Worm (Caenorhabditis elegans): ENCODE data around the gene atg-2.

The atg-2 gene

ce11 chrX:6856793-6857192 is 50.2 kb downstream of the atg-2 start:
- TF ChIP-seq ceh-90 (tag; optimal IDR thresholded peaks at IDR 0.05) = no peak
- peak; percentile 45 for TF ChIP-seq fkh-10 (GFP tag; optimal IDR thresholded peaks at IDR 0.05)
- TF ChIP-seq unc-30 (tag; optimal IDR thresholded peaks at IDR 0.05) = no peak
- peak; percentile 71 for TF ChIP-seq lin-14 (GFP tag; optimal IDR thresholded peaks at IDR 0.05)
- TF ChIP-seq nhr-71 (tag; optimal IDR thresholded peaks at IDR 0.05) = peak; percentile 5
- TF ChIP-seq unc-86 (tag; optimal IDR thresholded peaks at IDR 0.05) = peak; percentile 0
- peak; percentile 59 for TF ChIP-seq tbx-2 (tag; optimal IDR thresholded peaks at IDR 0.05)

- TF ChIP-seq efl-3 (GFP tag; optimal IDR thresholded peaks at IDR 0.05) (no peak), vab-15 (tag; optimal IDR thresholded peaks at IDR 0.05) (no peak), nhr-237 (tag; optimal IDR thresholded peaks at IDR 0.05) (no peak), fkh-10 (GFP tag; optimal IDR thresholded peaks at IDR 0.05) (no peak), aly-2 (tag; optimal IDR thresholded peaks at IDR 0.05) (no peak), elt-2 (tag; optimal IDR thresholded peaks at IDR 0.05) (no peak), unc-62 (GFP tag; optimal IDR thresholded peaks at IDR 0.05) (no peak), ceh-63 (GFP tag; optimal IDR thresholded peaks at IDR 0.05) (no peak), skn-1 (tag; optimal IDR thresholded peaks at IDR 0.05) (no peak), sup-37 (GFP tag; optimal IDR thresholded peaks at IDR 0.05) (no peak), nhr-19 (GFP tag; conservative IDR thresholded peaks at IDR 0.05) (no peak), hlh-17 (GFP tag; optimal IDR thresholded peaks at IDR 0.05; ENCODE audit: borderline replicate concordance) (no peak), zip-4 (GFP tag; optimal IDR thresholded peaks at IDR 0.05) (no peak), nhr-85 (tag) (no peak), efl-1 (optimal IDR thresholded peaks at IDR 0.05) (no peak), efl-1 (GFP tag; optimal IDR thresholded peaks at IDR 0.05 in 1 of 2) (no peak), irx-1 (tag; optimal IDR thresholded peaks at IDR 0.05) (no peak), grh-1 (GFP tag; IDR thresholded peaks at IDR 0.05) (no peak), tbx-2 (tag; optimal IDR thresholded peaks at IDR 0.05) (no peak), blmp-1 (tag; optimal IDR thresholded peaks at IDR 0.05) (no peak)
These were observed 55.0 kb downstream of the atg-2 start for ce11 chrX:6861564-6861963.

- no peak for TF ChIP-seq lin-13 (GFP tag; optimal IDR thresholded peaks at IDR 0.05)
- TF ChIP-seq snpc-4 (tag; optimal IDR thresholded peaks at IDR 0.05) = no peak
- TF ChIP-seq ceh-63 (GFP tag; optimal IDR thresholded peaks at IDR 0.05) = no peak
- no peak for TF ChIP-seq nhr-76 (tag; optimal IDR thresholded peaks at IDR 0.05)
- no peak for TF ChIP-seq pax-3 (tag; optimal IDR thresholded peaks at IDR 0.05)
- no peak for TF ChIP-seq sup-37 (GFP tag; optimal IDR thresholded peaks at IDR 0.05)
- no peak for TF ChIP-seq nhr-11 (tag; optimal IDR thresholded peaks at IDR 0.05)
These were observed 56.5 kb downstream of the atg-2 start, which contains the start of gene nep-4 for ce11 chrX:6863032-6863431. Gene nep-4 (minus strand): TSS chrX:6863424.

- TF ChIP-seq nhr-85 (tag) (no peak), fkh-8 (tag; optimal IDR thresholded peaks at IDR 0.05) (peak; percentile 31)
These were observed 59.3 kb downstream of the atg-2 start, which contains the start of gene odr-10 for ce11 chrX:6865839-6866238. Gene odr-10 (minus strand): TSS chrX:6865939.
